Fruit fly (Drosophila melanogaster) whole organism, pupa: ENCODE measurements around the gene Axud1.

Experiments
- CG10348 ChIP-seq: fragments of 200-800 bp; sonication (Bioruptor generic); IDR thresholded peaks from 2 replicates; pipeline ENCODE4 v1.3.6; 2022; ENCODE audit warnings: missing biosample characterization, missing genetic modification characterization
- CG13204 ChIP-seq: fragments of 200-800 bp; sonication (Bioruptor generic); optimal IDR thresholded peaks from 2 replicates; lab custom pipeline; 2018; ENCODE audit warnings: missing biosample characterization, mild to moderate bottlenecking, missing genetic modification characterization, moderate library complexity
- CG17806 ChIP-seq: fragments of 200-800 bp; sonication (Bioruptor generic); optimal IDR thresholded peaks from 2 replicates; lab custom pipeline; 2018; ENCODE audit warnings: missing biosample characterization, mild to moderate bottlenecking, missing genetic modification characterization, moderate library complexity
- D1 ChIP-seq: fragments of 200-800 bp; sonication (Bioruptor generic); optimal IDR thresholded peaks from 2 replicates; lab custom pipeline; 2018; ENCODE audit warnings: missing biosample characterization, mild to moderate bottlenecking, missing genetic modification characterization, moderate library complexity
- EcR ChIP-seq: fragments of 200-800 bp; sonication (Bioruptor generic); optimal IDR thresholded peaks from 3 replicates; lab custom pipeline; 2019; ENCODE audit warnings: missing biosample characterization, missing genetic modification characterization, mild to moderate bottlenecking, moderate library complexity, missing genetic modification reagents
- Ets98B ChIP-seq: fragments of 200-800 bp; sonication (Bioruptor generic); IDR thresholded peaks from 2 replicates; pipeline ENCODE4 v1.3.6; 2022; ENCODE audit warnings: missing biosample characterization, missing genetic modification characterization
- fd96Ca ChIP-seq: fragments of 200-800 bp; sonication (Bioruptor generic); IDR thresholded peaks from 3 replicates; pipeline ENCODE4 v1.3.6; 2022; ENCODE audit warnings: missing biosample characterization, missing genetic modification characterization
- rn ChIP-seq: fragments of 200-800 bp; sonication (Bioruptor generic); IDR thresholded peaks from 2 replicates; pipeline ENCODE4 v1.3.6; 2022; ENCODE audit warnings: missing biosample characterization, missing genetic modification characterization

dm6 chr2L:2380805-2381204 is 15.7 kb downstream of the Axud1 start, which contains the start of gene Eogt:
- TF ChIP-seq CG13204 (GFP tag; lab: Kevin White, UChicago) (no peak), Ets98B (peak; percentile 96), D1 (tag; lab: Kevin White, UChicago) (peak; percentile 71), EcR (no peak), rn (GFP tag; lab: Robert Waterston, UW) (peak; percentile 96), fd96Ca (GFP tag; lab: Robert Waterston, UW) (peak; percentile 93), CG10348 (GFP tag; lab: Robert Waterston, UW) (peak; percentile 93), CG17806 (tag; lab: Kevin White, UChicago) (peak; percentile 94)
